Worm (Caenorhabditis elegans) whole organism, L4 larva: ENCODE results near the gene set-6.

Source experiments
- F49E8.2 ChIP-seq: sonication (generic microtip); optimal IDR thresholded peaks from 2 replicates; lab custom pipeline; 2016; ENCODE audit warnings: missing compliant biosample characterization, mild to moderate bottlenecking, missing genetic modification characterization, borderline replicate concordance
- unc-39 ChIP-seq: sonication (generic microtip); optimal IDR thresholded peaks from 2 replicates; lab custom pipeline; 2017; ENCODE audit warnings: missing biosample characterization, missing genetic modification characterization
- unc-62 ChIP-seq, 3 experiments: fragments of 150-350 bp in 1 of 3; sonication (generic microtip); optimal IDR thresholded peaks in 2 of 3; peaks in 1 of 3; 1 replicate in 1 of 3; 2 replicates in 2 of 3; lab custom pipeline; 2014 to 2017; ENCODE audit warnings: missing biosample characterization in 3 of 3, missing genetic modification characterization in 3 of 3, missing genetic modification reagents in 3 of 3, missing genotype in 1 of 3

- TF ChIP-seq unc-62 (GFP tag; optimal IDR thresholded peaks at IDR 0.05 in 1 of 2; lab: Kevin White, UChicago), result no peak
- TF ChIP-seq unc-62 (tag; optimal IDR thresholded peaks at IDR 0.05; lab: Kevin White, UChicago), result no peak
- TF ChIP-seq F49E8.2, result no peak
- no peak for TF ChIP-seq unc-39 (tag; lab: Kevin White, UChicago)
Measured at ce11 chrX:11964555-11964954, 9.9 kb downstream of the set-6 start.
